Fruit fly (Drosophila melanogaster) whole organism, embryonic: ENCODE measurements around the gene yellow-e2.

Experiments used
- ATbp ChIP-seq: fragments of 200-800 bp; sonication (Bioruptor generic); optimal IDR thresholded peaks from 2 replicates; lab custom pipeline; 2017; ENCODE audit warnings: missing biosample characterization, mild to moderate bottlenecking, missing genetic modification characterization, missing genetic modification reagents
- Ada2b ChIP-seq: fragments of 200-800 bp; sonication (Bioruptor generic); IDR thresholded peaks from 2 replicates; pipeline ENCODE4 v1.3.6; 2022; ENCODE audit warnings: missing biosample characterization, missing genetic modification characterization
- Atf-2 ChIP-seq: fragments of 200-800 bp; sonication (Bioruptor generic); optimal IDR thresholded peaks from 2 replicates; lab custom pipeline; 2016; ENCODE audit warnings: missing biosample characterization, missing genetic modification characterization
- CG10321 ChIP-seq: fragments of 200-800 bp; sonication (Bioruptor generic); IDR thresholded peaks from 2 replicates; pipeline ENCODE4 v1.3.6; 2022; ENCODE audit warnings: missing biosample characterization, missing genetic modification characterization
- CG11247 ChIP-seq: fragments of 200-800 bp; sonication (Bioruptor generic); IDR thresholded peaks from 2 replicates; pipeline ENCODE4 v1.3.6; 2022; ENCODE audit warnings: missing biosample characterization, missing genetic modification characterization
- CG13296 ChIP-seq: fragments of 200-800 bp; sonication (Bioruptor generic); optimal IDR thresholded peaks from 3 replicates; lab custom pipeline; 2018; ENCODE audit warnings: missing biosample characterization, mild to moderate bottlenecking, missing genetic modification characterization
- CG13775 ChIP-seq: fragments of 200-800 bp; sonication (Bioruptor generic); optimal IDR thresholded peaks from 3 replicates; lab custom pipeline; 2017; ENCODE audit warnings: missing biosample characterization, mild to moderate bottlenecking, missing genetic modification characterization
- CG14965 ChIP-seq: fragments of 200-800 bp; sonication (Bioruptor generic); optimal IDR thresholded peaks from 2 replicates; lab custom pipeline; 2016; ENCODE audit warnings: missing biosample characterization, missing genetic modification characterization, borderline replicate concordance
- CG2712 ChIP-seq: fragments of 200-800 bp; optimal IDR thresholded peaks from 3 replicates; lab custom pipeline; 2019; ENCODE audit warnings: missing biosample characterization, mild to moderate bottlenecking, missing genetic modification characterization, moderate library complexity
- CG2875 ChIP-seq: fragments of 200-800 bp; sonication (Bioruptor generic); optimal IDR thresholded peaks from 2 replicates; lab custom pipeline; 2017; ENCODE audit warnings: missing biosample characterization, mild to moderate bottlenecking, missing genetic modification characterization, missing genetic modification reagents
- CG3407 ChIP-seq: fragments of 200-800 bp; sonication (Bioruptor generic); optimal IDR thresholded peaks from 2 replicates; lab custom pipeline; 2018; ENCODE audit warnings: missing biosample characterization, mild to moderate bottlenecking, missing genetic modification characterization
- CG4282 ChIP-seq: fragments of 200-800 bp; sonication (Bioruptor generic); optimal IDR thresholded peaks from 2 replicates; lab custom pipeline; 2016; ENCODE audit warnings: missing biosample characterization, missing genetic modification characterization
- CG4328 ChIP-seq: fragments of 200-800 bp; sonication (Bioruptor generic); optimal IDR thresholded peaks from 3 replicates; lab custom pipeline; 2017; ENCODE audit warnings: missing biosample characterization, missing genetic modification reagents, missing genetic modification characterization
- CG4360 ChIP-seq: fragments of 200-800 bp; sonication (Bioruptor generic); IDR thresholded peaks from 2 replicates; pipeline ENCODE4 v1.3.6; 2022; ENCODE audit warnings: missing biosample characterization, missing genetic modification characterization
- CG7786 ChIP-seq: fragments of 200-800 bp; sonication (Bioruptor generic); optimal IDR thresholded peaks from 2 replicates; lab custom pipeline; 2016; ENCODE audit warnings: missing biosample characterization, missing genetic modification characterization
- CTCF ChIP-seq: fragments of 200-800 bp; sonication (Bioruptor generic); optimal IDR thresholded peaks from 2 replicates; lab custom pipeline; 2017; ENCODE audit warnings: missing biosample characterization, mild to moderate bottlenecking, missing genetic modification characterization, moderate library complexity
- CkIIα-i1 ChIP-seq: fragments of 200-800 bp; sonication (Bioruptor generic); IDR thresholded peaks from 2 replicates; pipeline ENCODE4 v1.3.6; 2022; ENCODE audit warnings: missing biosample characterization, missing genetic modification characterization
- Dad ChIP-seq: fragments of 200-800 bp; sonication (Bioruptor generic); optimal IDR thresholded peaks from 3 replicates; lab custom pipeline; 2016; ENCODE audit warnings: missing biosample characterization, missing genetic modification characterization
- Dfd ChIP-seq, 2 experiments: fragments of >200 bp; optimal IDR thresholded peaks; 2 replicates each; lab custom pipeline; 2017; ENCODE audit warnings: missing biosample characterization in 2 of 2, missing genetic modification characterization in 2 of 2
- Dip2 ChIP-seq: fragments of 200-800 bp; sonication (Bioruptor generic); IDR thresholded peaks from 2 replicates; pipeline ENCODE4 v1.3.6; 2022; ENCODE audit warnings: missing biosample characterization, missing genetic modification characterization
- E2f2 ChIP-seq: fragments of 200-800 bp; sonication (Bioruptor generic); IDR thresholded peaks from 2 replicates; pipeline ENCODE4 v1.3.6; 2022; ENCODE audit warnings: missing biosample characterization, missing genetic modification characterization
- Fer1 ChIP-seq: fragments of 200-800 bp; sonication (Bioruptor generic); optimal IDR thresholded peaks from 2 replicates; lab custom pipeline; 2017; ENCODE audit warnings: missing biosample characterization, mild to moderate bottlenecking, missing genetic modification characterization
- HmgD ChIP-seq: fragments of 200-800 bp; sonication (Bioruptor generic); optimal IDR thresholded peaks from 3 replicates; lab custom pipeline; 2016; ENCODE audit warnings: missing biosample characterization, missing genetic modification characterization
- Hr78 ChIP-seq, 2 experiments: fragments of 200-800 bp in 1 of 2; fragments of >200 bp in 1 of 2; sonication (Bioruptor generic) in 1 of 2; optimal IDR thresholded peaks; 2 replicates each; lab custom pipeline; 2017 to 2019; ENCODE audit warnings: missing biosample characterization in 2 of 2, missing genetic modification characterization in 2 of 2, mild to moderate bottlenecking in 1 of 2, moderate library complexity in 1 of 2
- Med ChIP-seq: fragments of 200-800 bp; sonication (Bioruptor generic); peaks from one replicate; lab custom pipeline; 2016; ENCODE audit warnings: missing biosample characterization, missing genetic modification characterization, mild to moderate bottlenecking, inconsistent platforms, moderate library complexity
- NC2β ChIP-seq: fragments of 200-800 bp; sonication (Bioruptor generic); optimal IDR thresholded peaks from 2 replicates; lab custom pipeline; 2016; ENCODE audit warnings: missing biosample characterization, missing genetic modification characterization
- Taf1 ChIP-seq: fragments of 200-800 bp; sonication (Bioruptor generic); IDR thresholded peaks from 2 replicates; pipeline ENCODE4 v1.3.6; 2022; ENCODE audit warnings: missing biosample characterization, missing genetic modification characterization
- ac ChIP-seq: fragments of 200-800 bp; sonication (Bioruptor generic); optimal IDR thresholded peaks from 3 replicates; lab custom pipeline; 2017; ENCODE audit warnings: missing biosample characterization, mild to moderate bottlenecking, missing genetic modification characterization
- br ChIP-seq: fragments of >200 bp; optimal IDR thresholded peaks from 2 replicates; lab custom pipeline; 2017
- bsh ChIP-seq, 2 experiments: fragments of 200-800 bp; sonication (Bioruptor generic); optimal IDR thresholded peaks; 2 replicates each; lab custom pipeline; 2017 to 2018; ENCODE audit warnings: mild to moderate bottlenecking in 2 of 2, missing biosample characterization in 2 of 2, missing genetic modification characterization in 2 of 2, moderate library complexity in 1 of 2
- corto ChIP-seq: fragments of 200-800 bp; sonication (Bioruptor generic); optimal IDR thresholded peaks from 2 replicates; lab custom pipeline; 2016; ENCODE audit warnings: missing biosample characterization, mild to moderate bottlenecking, missing genetic modification characterization, moderate library complexity
- crol ChIP-seq: fragments of 200-800 bp; sonication (Bioruptor generic); IDR thresholded peaks from 2 replicates; pipeline ENCODE4 v1.3.6; 2022; ENCODE audit warnings: missing biosample characterization, missing genetic modification characterization
- dan ChIP-seq: fragments of 200-800 bp; sonication (Bioruptor generic); IDR thresholded peaks from 2 replicates; pipeline ENCODE4 v1.3.6; 2022; ENCODE audit warnings: missing biosample characterization, missing genetic modification characterization
- dmrt11E ChIP-seq: fragments of 200-800 bp; sonication (Bioruptor generic); optimal IDR thresholded peaks from 3 replicates; lab custom pipeline; 2018; ENCODE audit warnings: missing biosample characterization, mild to moderate bottlenecking, missing genetic modification characterization, moderate library complexity
- dpn ChIP-seq, 2 experiments: fragments of 200-800 bp; sonication (Bioruptor generic); optimal IDR thresholded peaks; 3 replicates each; lab custom pipeline; 2016; ENCODE audit warnings: missing biosample characterization in 2 of 2, missing genetic modification characterization in 2 of 2
- gcm ChIP-seq: fragments of 200-800 bp; sonication (Bioruptor generic); optimal IDR thresholded peaks from 2 replicates; lab custom pipeline; 2019; ENCODE audit warnings: missing biosample characterization, mild to moderate bottlenecking, missing genetic modification characterization, moderate library complexity
- grau ChIP-seq: fragments of 200-800 bp; optimal IDR thresholded peaks from 3 replicates; lab custom pipeline; 2019; ENCODE audit warnings: missing biosample characterization, mild to moderate bottlenecking, missing genetic modification characterization, moderate library complexity
- gro ChIP-seq: fragments of 200-800 bp; sonication (Bioruptor generic); optimal IDR thresholded peaks from 2 replicates; lab custom pipeline; 2016; ENCODE audit warnings: missing biosample characterization, missing genetic modification characterization
- jumu ChIP-seq: fragments of 200-800 bp; sonication (Bioruptor generic); optimal IDR thresholded peaks from 3 replicates; lab custom pipeline; 2016; ENCODE audit warnings: missing biosample characterization, missing genetic modification characterization
- ken ChIP-seq: fragments of 200-800 bp; sonication (Bioruptor generic); IDR thresholded peaks from 3 replicates; pipeline ENCODE4 v1.3.6; 2022; ENCODE audit warnings: missing biosample characterization, missing genetic modification characterization
- luna ChIP-seq: fragments of 200-800 bp; sonication (Bioruptor generic); optimal IDR thresholded peaks from 2 replicates; lab custom pipeline; 2016; ENCODE audit warnings: missing biosample characterization, missing genetic modification characterization
- mld ChIP-seq: fragments of 200-800 bp; sonication (Bioruptor generic); IDR thresholded peaks from 3 replicates; pipeline ENCODE4 v1.3.6; 2022; ENCODE audit warnings: missing biosample characterization, missing genetic modification characterization; ENCODE audit not compliant: partially characterized antibody
- oc ChIP-seq: fragments of 200-800 bp; sonication (Bioruptor generic); optimal IDR thresholded peaks from 2 replicates; lab custom pipeline; 2018; ENCODE audit warnings: missing biosample characterization, mild to moderate bottlenecking, missing genetic modification characterization, moderate library complexity
- p53 ChIP-seq: fragments of 200-800 bp; sonication (Bioruptor generic); optimal IDR thresholded peaks from 2 replicates; lab custom pipeline; 2016; ENCODE audit warnings: missing biosample characterization, missing genetic modification characterization
- ro ChIP-seq: fragments of 200-800 bp; sonication (Bioruptor generic); IDR thresholded peaks from 2 replicates; pipeline ENCODE4 v1.3.6; 2022; ENCODE audit warnings: missing biosample characterization, missing genetic modification characterization
- schlank ChIP-seq: fragments of 200-800 bp; sonication (Bioruptor generic); optimal IDR thresholded peaks from 2 replicates; lab custom pipeline; 2018; ENCODE audit warnings: missing biosample characterization, mild to moderate bottlenecking, missing genetic modification characterization
- stc ChIP-seq: fragments of 200-800 bp; sonication (Bioruptor generic); IDR thresholded peaks from 2 replicates; pipeline ENCODE4 v1.3.6; 2022; ENCODE audit warnings: missing biosample characterization, missing genetic modification characterization
- stwl ChIP-seq: fragments of 200-800 bp; sonication (Bioruptor generic); optimal IDR thresholded peaks from 3 replicates; lab custom pipeline; 2018; ENCODE audit warnings: missing biosample characterization, mild to moderate bottlenecking, missing genetic modification characterization, moderate library complexity
- sug ChIP-seq: fragments of 200-800 bp; optimal IDR thresholded peaks from 2 replicates; lab custom pipeline; 2019; ENCODE audit warnings: missing biosample characterization, mild to moderate bottlenecking, missing genetic modification characterization, moderate library complexity
- tna ChIP-seq: fragments of 200-800 bp; sonication (Bioruptor generic); IDR thresholded peaks from 2 replicates; pipeline ENCODE4 v1.3.6; 2022; ENCODE audit warnings: missing biosample characterization, missing genetic modification characterization; ENCODE audit not compliant: partially characterized antibody
- twi ChIP-seq: fragments of 200-800 bp; optimal IDR thresholded peaks from 2 replicates; lab custom pipeline; 2019; ENCODE audit warnings: missing biosample characterization, mild to moderate bottlenecking, missing genetic modification characterization, moderate library complexity
- unpg ChIP-seq: fragments of 200-800 bp; sonication (Bioruptor generic); optimal IDR thresholded peaks from 3 replicates; lab custom pipeline; 2018; ENCODE audit warnings: missing biosample characterization, mild to moderate bottlenecking, missing genetic modification characterization, moderate library complexity
- vnd ChIP-seq: fragments of 200-800 bp; sonication (Bioruptor generic); IDR thresholded peaks from 3 replicates; pipeline ENCODE4 v1.3.6; 2022; ENCODE audit warnings: missing biosample characterization, missing genetic modification characterization; ENCODE audit not compliant: partially characterized antibody

yellow-e2 gene

DNA sequence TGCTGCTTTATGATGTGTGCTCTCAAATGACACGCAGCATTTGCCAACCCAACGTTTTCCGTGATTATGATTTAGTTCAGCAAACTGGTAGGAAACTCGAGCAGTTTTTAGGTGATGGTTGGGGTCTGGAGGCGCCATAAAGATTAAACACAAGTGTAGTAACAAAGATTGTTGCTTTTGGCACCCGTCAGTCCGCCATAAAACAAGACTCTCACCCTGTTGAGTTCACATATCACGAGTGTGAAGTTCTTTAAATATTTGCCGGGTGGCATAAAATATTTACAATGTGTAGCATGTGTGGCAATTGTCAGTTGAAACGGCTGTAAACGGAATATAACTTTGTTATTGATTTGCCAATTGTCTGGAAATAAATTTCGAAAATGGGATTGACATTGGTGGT lies 34.9 kb upstream of the yellow-e2 start (continued):
- TF ChIP-seq Dip2 (GFP tag; lab: Robert Waterston, UW) (no peak), CG7786 (GFP tag; lab: Kevin White, UChicago) (no peak), CG3407 (GFP tag; lab: Kevin White, UChicago) (no peak), Med (GFP tag; lab: Kevin White, UChicago) (peak; percentile 79), p53 (GFP tag; lab: Kevin White, UChicago) (no peak), Atf-2 (no peak), CG11247 (no peak), tna (GFP tag; lab: Robert Waterston, UW) (no peak), dmrt11E (no peak), mld (no peak), gro (GFP tag; lab: Kevin White, UChicago) (peak; percentile 17), CG2712 (tag; lab: Kevin White, UChicago) (no peak), CG13775 (no peak), vnd (GFP tag; lab: Robert Waterston, UW) (no peak), crol (GFP tag; lab: Robert Waterston, UW) (no peak), br (lab: Kevin White, UChicago) (no peak), dan (GFP tag; lab: Robert Waterston, UW) (no peak), stwl (no peak), gcm (GFP tag; lab: Kevin White, UChicago) (peak; percentile 5), stc (no peak), ro (GFP tag; lab: Robert Waterston, UW) (no peak), CG4328 (no peak), CG14965 (GFP tag; lab: Kevin White, UChicago) (no peak), grau (tag; lab: Kevin White, UChicago) (peak; percentile 23), ken (no peak), Taf1 (GFP tag; lab: Robert Waterston, UW) (no peak), NC2β (GFP tag; lab: Kevin White, UChicago) (no peak), ac (GFP tag; lab: Kevin White, UChicago) (no peak), unpg (GFP tag; lab: Kevin White, UChicago) (peak; percentile 48), Hr78 (GFP tag; optimal IDR thresholded peaks at IDR 0.05; lab: Kevin White, UChicago) (no peak), dpn (GFP tag; optimal IDR thresholded peaks at IDR 0.05; lab: Kevin White, UChicago) (no peak), corto (no peak), CTCF (no peak), jumu (GFP tag; lab: Kevin White, UChicago) (no peak), oc (tag; lab: Kevin White, UChicago) (no peak), Fer1 (GFP tag; lab: Kevin White, UChicago) (peak; percentile 2), CG4360 (GFP tag; lab: Robert Waterston, UW) (no peak), Ada2b (GFP tag; lab: Robert Waterston, UW) (no peak), Dfd (GFP tag; optimal IDR thresholded peaks at IDR 0.05; lab: Kevin White, UChicago) (no peak), CkIIα-i1 (no peak), twi (tag; lab: Kevin White, UChicago) (peak; percentile 35), E2f2 (peak; percentile 8; the same call in 1 of the 2 replicates), schlank (tag; lab: Kevin White, UChicago) (peak; percentile 7), bsh (GFP tag; optimal IDR thresholded peaks at IDR 0.05; lab: Kevin White, UChicago) (no peak), CG13296 (GFP tag; lab: Kevin White, UChicago) (peak; percentile 36), sug (tag; lab: Kevin White, UChicago) (peak; percentile 63), Dad (GFP tag; lab: Kevin White, UChicago) (no peak), CG10321 (no peak), CG2875 (GFP tag; lab: Kevin White, UChicago) (no peak), luna (GFP tag; lab: Kevin White, UChicago) (no peak), HmgD (GFP tag; lab: Kevin White, UChicago) (no peak), ATbp (GFP tag; lab: Kevin White, UChicago) (peak; percentile 27), CG4282 (GFP tag; lab: Kevin White, UChicago) (no peak)
